Worm (Caenorhabditis elegans) whole organism, L1 larva: Measurements from ENCODE around the gene ets-8.

Source experiments
- C04F5.9 ChIP-seq: sonication (generic microtip); optimal IDR thresholded peaks from 2 replicates; lab custom pipeline; 2016; ENCODE audit warnings: missing genetic modification characterization, missing compliant biosample characterization
- C34B4.2 ChIP-seq: sonication (generic microtip); optimal IDR thresholded peaks from 2 replicates; lab custom pipeline; 2017; ENCODE audit warnings: mild to moderate bottlenecking, missing genetic modification characterization, missing compliant biosample characterization
- F16B12.6 ChIP-seq: fragments of 150-350 bp; optimal IDR thresholded peaks from 2 replicates; lab custom pipeline; 2014; ENCODE audit warnings: missing biosample characterization, missing genetic modification characterization
- Y116A8C.19 ChIP-seq: sonication (generic microtip); optimal IDR thresholded peaks from 2 replicates; lab custom pipeline; 2016; ENCODE audit warnings: missing compliant biosample characterization, missing genetic modification characterization, borderline replicate concordance
- alr-1 ChIP-seq: fragments of 200-800 bp; sonication (Bioruptor generic); optimal IDR thresholded peaks from 2 replicates; lab custom pipeline; 2018; ENCODE audit warnings: borderline replicate concordance, mild to moderate bottlenecking, missing genetic modification characterization, missing compliant biosample characterization
- aly-2 ChIP-seq: fragments of 150-350 bp; optimal IDR thresholded peaks from 2 replicates; lab custom pipeline; 2014; ENCODE audit warnings: missing biosample characterization, missing genetic modification characterization
- blmp-1 ChIP-seq: fragments of 150-350 bp; optimal IDR thresholded peaks from 2 replicates; lab custom pipeline; 2014; ENCODE audit warnings: missing biosample characterization, missing genetic modification characterization
- ceh-63 ChIP-seq: fragments of 200-800 bp; sonication (Bioruptor generic); optimal IDR thresholded peaks from 2 replicates; lab custom pipeline; 2018; ENCODE audit warnings: mild to moderate bottlenecking, missing genetic modification characterization, missing compliant biosample characterization
- ceh-8 ChIP-seq: fragments of 200-800 bp; sonication (Bioruptor generic); optimal IDR thresholded peaks from 2 replicates; lab custom pipeline; 2018; ENCODE audit warnings: mild to moderate bottlenecking, missing genetic modification characterization, moderate library complexity, missing compliant biosample characterization
- ceh-82 ChIP-seq, 3 experiments: fragments of 150-350 bp in 1 of 3; sonication (generic microtip) in 2 of 3; optimal IDR thresholded peaks; 2 replicates each; lab custom pipeline; 2014 to 2017; ENCODE audit warnings: missing biosample characterization in 3 of 3, missing genetic modification characterization in 3 of 3
- ceh-88 ChIP-seq: fragments of 200-800 bp; sonication (Bioruptor generic); IDR thresholded peaks from 2 replicates; pipeline ENCODE4 v1.3.6; 2022; ENCODE audit warnings: missing genetic modification characterization, missing compliant biosample characterization
- ceh-90 ChIP-seq: sonication (generic microtip); optimal IDR thresholded peaks from 2 replicates; lab custom pipeline; 2016; ENCODE audit warnings: missing genetic modification characterization, missing compliant biosample characterization
- ces-1 ChIP-seq: fragments of 150-350 bp; optimal IDR thresholded peaks from 2 replicates; lab custom pipeline; 2014; ENCODE audit warnings: missing biosample characterization, missing genetic modification reagents, missing genetic modification characterization
- dpl-1 ChIP-seq, 3 experiments: fragments of 150-350 bp in 2 of 3; sonication (generic microtip) in 1 of 3; optimal IDR thresholded peaks; 2 replicates each; lab custom pipeline; 2014 to 2017; ENCODE audit warnings: missing biosample characterization in 3 of 3, missing genetic modification characterization in 3 of 3, missing genetic modification reagents in 3 of 3
- dsc-1 ChIP-seq: sonication (generic microtip); optimal IDR thresholded peaks from 2 replicates; lab custom pipeline; 2016; ENCODE audit warnings: mild to moderate bottlenecking, missing genetic modification characterization, missing compliant biosample characterization
- ets-5 ChIP-seq: fragments of 200-800 bp; sonication (Bioruptor generic); IDR thresholded peaks from 2 replicates; pipeline ENCODE4 v1.3.6; 2022; ENCODE audit warnings: missing genetic modification characterization, missing compliant biosample characterization
- fkh-10 ChIP-seq: sonication (generic microtip); optimal IDR thresholded peaks from 2 replicates; lab custom pipeline; 2017; ENCODE audit warnings: missing biosample characterization, missing genetic modification reagents, missing genetic modification characterization
- fkh-4 ChIP-seq: sonication (generic microtip); optimal IDR thresholded peaks from 2 replicates; lab custom pipeline; 2016; ENCODE audit warnings: missing compliant biosample characterization, missing genetic modification characterization, borderline replicate concordance
- fos-1 ChIP-seq: fragments of 150-350 bp; optimal IDR thresholded peaks from 2 replicates; lab custom pipeline; 2014; ENCODE audit warnings: missing biosample characterization, missing genetic modification characterization
- hlh-17 ChIP-seq: fragments of 200-800 bp; sonication (Bioruptor generic); optimal IDR thresholded peaks from 2 replicates; lab custom pipeline; 2018; ENCODE audit warnings: missing genetic modification characterization, mild to moderate bottlenecking, missing compliant biosample characterization, moderate library complexity, borderline replicate concordance
- hpl-2 ChIP-seq: fragments of 150-350 bp; optimal IDR thresholded peaks from 2 replicates; lab custom pipeline; 2014; ENCODE audit warnings: missing biosample characterization, missing genetic modification reagents, missing genetic modification characterization
- lin-13 ChIP-seq: fragments of 150-350 bp; optimal IDR thresholded peaks from 2 replicates; lab custom pipeline; 2014; ENCODE audit warnings: missing biosample characterization, missing genetic modification reagents, missing genetic modification characterization
- lin-35 ChIP-seq, 2 experiments: fragments of 150-350 bp; optimal IDR thresholded peaks; 2 replicates each; lab custom pipeline; 2014; ENCODE audit warnings: missing biosample characterization in 2 of 2, missing genetic modification characterization in 2 of 2, missing genetic modification reagents in 2 of 2
- lir-3 ChIP-seq: sonication (generic microtip); optimal IDR thresholded peaks from 2 replicates; lab custom pipeline; 2016; ENCODE audit warnings: mild to moderate bottlenecking, missing genetic modification characterization, moderate library complexity, missing compliant biosample characterization; ENCODE audit not compliant: poor library complexity
- mab-9 ChIP-seq: fragments of 200-800 bp; sonication (Bioruptor generic); IDR thresholded peaks from 2 replicates; pipeline ENCODE4 v1.3.6; 2022; ENCODE audit warnings: missing genetic modification reagents, missing genetic modification characterization, missing compliant biosample characterization
- mef-2 ChIP-seq: fragments of 150-350 bp; optimal IDR thresholded peaks from 2 replicates; lab custom pipeline; 2014; ENCODE audit warnings: missing biosample characterization, missing genetic modification characterization
- nhr-19 ChIP-seq: fragments of 200-800 bp; sonication (Bioruptor generic); conservative IDR thresholded peaks from 2 replicates; pipeline ENCODE4 v1.3.6; 2022; ENCODE audit warnings: missing genetic modification characterization, missing compliant biosample characterization
- nhr-20 ChIP-seq: sonication (generic microtip); optimal IDR thresholded peaks from 2 replicates; lab custom pipeline; 2016; ENCODE audit warnings: mild to moderate bottlenecking, missing genetic modification characterization, missing compliant biosample characterization
- nhr-237 ChIP-seq: fragments of 150-350 bp; optimal IDR thresholded peaks from 2 replicates; lab custom pipeline; 2014; ENCODE audit warnings: missing biosample characterization, missing genetic modification characterization
- nhr-47 ChIP-seq: sonication (generic microtip); optimal IDR thresholded peaks from 2 replicates; lab custom pipeline; 2016; ENCODE audit warnings: mild to moderate bottlenecking, missing genetic modification characterization, moderate library complexity, missing compliant biosample characterization
- pag-3 ChIP-seq: sonication (generic microtip); optimal IDR thresholded peaks from 2 replicates; lab custom pipeline; 2017; ENCODE audit warnings: missing genetic modification characterization, mild to moderate bottlenecking, missing compliant biosample characterization, antibody characterized with exemption, borderline replicate concordance; ENCODE audit not compliant: insufficient read depth
- rnt-1 ChIP-seq: sonication (generic microtip); optimal IDR thresholded peaks from 2 replicates; lab custom pipeline; 2016; ENCODE audit warnings: mild to moderate bottlenecking, missing genetic modification characterization, moderate library complexity, missing compliant biosample characterization
- snpc-4 ChIP-seq: fragments of 150-350 bp; optimal IDR thresholded peaks from 2 replicates; lab custom pipeline; 2014; ENCODE audit warnings: missing biosample characterization, missing genetic modification characterization
- sox-4 ChIP-seq: sonication (generic microtip); optimal IDR thresholded peaks from 2 replicates; lab custom pipeline; 2016; ENCODE audit warnings: missing genetic modification characterization, missing compliant biosample characterization
- sptf-1 ChIP-seq: fragments of 150-350 bp; optimal IDR thresholded peaks from 2 replicates; lab custom pipeline; 2014; ENCODE audit warnings: missing biosample characterization, missing genetic modification characterization
- swsn-7 ChIP-seq: sonication (generic microtip); optimal IDR thresholded peaks from 2 replicates; lab custom pipeline; 2016; ENCODE audit warnings: missing genetic modification characterization, missing compliant biosample characterization
- tbx-2 ChIP-seq: sonication (generic microtip); optimal IDR thresholded peaks from 2 replicates; lab custom pipeline; 2016; ENCODE audit warnings: missing genetic modification characterization, missing compliant biosample characterization
- tlp-1 ChIP-seq: fragments of 150-350 bp; optimal IDR thresholded peaks from 2 replicates; lab custom pipeline; 2014; ENCODE audit warnings: missing biosample characterization, missing genetic modification characterization
- unc-62 ChIP-seq: fragments of 150-350 bp; optimal IDR thresholded peaks from 2 replicates; lab custom pipeline; 2014; ENCODE audit warnings: missing biosample characterization, missing genetic modification reagents, missing genetic modification characterization
- unc-86 ChIP-seq: sonication (generic microtip); optimal IDR thresholded peaks from 2 replicates; lab custom pipeline; 2016; ENCODE audit warnings: missing genetic modification characterization, missing compliant biosample characterization
- unc-98 ChIP-seq: fragments of 200-800 bp; sonication (Bioruptor generic); IDR thresholded peaks from 2 replicates; pipeline ENCODE4 v1.3.6; 2022; ENCODE audit warnings: missing genetic modification characterization, missing compliant biosample characterization
- vab-15 ChIP-seq: sonication (generic microtip); optimal IDR thresholded peaks from 2 replicates; lab custom pipeline; 2017; ENCODE audit warnings: missing genotype, mild to moderate bottlenecking, missing genetic modification characterization, missing compliant biosample characterization
- ztf-4 ChIP-seq: fragments of 150-350 bp; optimal IDR thresholded peaks from 2 replicates; lab custom pipeline; 2014; ENCODE audit warnings: missing biosample characterization, missing genetic modification characterization

Gene ets-8

DNA sequence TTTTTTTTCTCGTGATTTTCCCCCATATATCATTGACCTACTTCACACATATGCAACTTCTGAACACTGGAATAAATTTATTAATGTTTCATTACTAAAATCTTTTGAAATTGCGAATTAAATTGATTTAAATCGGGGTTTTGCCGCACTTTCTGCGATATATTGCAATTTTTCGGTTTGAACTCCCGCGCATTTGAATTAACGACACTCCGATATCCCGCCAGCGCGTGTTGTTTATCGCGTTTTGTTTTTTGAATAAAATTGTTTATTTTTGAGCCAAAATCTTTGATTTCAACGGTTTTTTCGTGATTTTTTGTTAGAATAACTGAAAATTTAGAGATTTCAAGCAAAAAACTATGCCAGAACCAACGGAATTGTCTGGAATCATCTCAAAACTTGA is 17.4 kb upstream of the ets-8 start, which contains the start of gene Y104H12D.2 (continued):
- TF ChIP-seq hlh-17 (GFP tag; lab: Kevin White, UChicago) (no peak), fkh-10 (GFP tag; lab: Kevin White, UChicago) (no peak), ces-1 (GFP tag; lab: Kevin White, UChicago) (no peak), nhr-19 (GFP tag; lab: Robert Waterston, UW) (no peak), unc-98 (GFP tag; lab: Robert Waterston, UW) (no peak), pag-3 (tag; lab: Kevin White, UChicago) (no peak), aly-2 (tag; lab: Kevin White, UChicago) (no peak), ets-5 (GFP tag; lab: Robert Waterston, UW) (no peak), unc-86 (tag; lab: Kevin White, UChicago) (no peak), swsn-7 (no peak), snpc-4 (no peak), Y116A8C.19 (no peak), blmp-1 (tag; lab: Kevin White, UChicago) (peak; percentile 31), fkh-4 (tag; lab: Kevin White, UChicago) (no peak), C04F5.9 (tag; lab: Kevin White, UChicago) (peak; percentile 38), ceh-82 (tag; optimal IDR thresholded peaks at IDR 0.05; lab: Kevin White, UChicago) (peak in 1 of 3 experiments; percentile 64), C34B4.2 (tag; lab: Kevin White, UChicago) (no peak), dpl-1 (GFP tag; optimal IDR thresholded peaks at IDR 0.05; lab: Kevin White, UChicago) (peak; percentile 88 to 95 (median 94)), F16B12.6 (tag; lab: Kevin White, UChicago) (no peak), tbx-2 (tag; lab: Kevin White, UChicago) (peak; percentile 28), nhr-20 (tag; lab: Kevin White, UChicago) (no peak), mef-2 (tag; lab: Kevin White, UChicago) (no peak), sptf-1 (tag; lab: Kevin White, UChicago) (no peak), ztf-4 (tag; lab: Kevin White, UChicago) (no peak), tlp-1 (tag; lab: Kevin White, UChicago) (no peak), dsc-1 (tag; lab: Kevin White, UChicago) (no peak), ceh-88 (no peak), sox-4 (no peak), fos-1 (tag; lab: Kevin White, UChicago) (no peak), vab-15 (tag; lab: Kevin White, UChicago) (no peak), hpl-2 (GFP tag; lab: Kevin White, UChicago) (no peak), lin-35 (GFP tag; optimal IDR thresholded peaks at IDR 0.05; lab: Kevin White, UChicago) (peak; percentile 95 to 96), ceh-90 (no peak), nhr-237 (tag; lab: Kevin White, UChicago) (no peak), lir-3 (no peak), unc-62 (GFP tag; lab: Kevin White, UChicago) (no peak), ceh-63 (no peak), mab-9 (GFP tag; lab: Robert Waterston, UW) (no peak), ceh-8 (GFP tag; lab: Kevin White, UChicago) (no peak)

DNA sequence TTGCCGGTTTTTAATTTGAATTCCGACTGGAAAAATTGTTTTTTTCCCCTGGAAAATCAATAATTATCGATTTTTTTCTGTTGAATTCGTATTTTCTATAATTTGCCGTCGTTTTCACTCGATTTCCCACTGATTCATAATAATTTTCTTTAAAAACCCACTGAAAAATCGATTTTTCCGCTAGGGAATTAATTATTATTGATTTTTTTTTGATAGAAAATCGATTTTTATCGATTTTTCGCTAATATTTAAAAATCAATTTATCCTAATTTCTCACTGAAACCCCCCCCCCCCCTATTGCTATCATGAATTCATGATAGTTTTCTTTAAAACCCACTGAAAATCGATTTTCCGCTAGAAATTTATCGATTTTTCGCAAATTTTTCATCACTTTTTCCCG is 16.3 kb upstream of the ets-8 start:
- TF ChIP-seq lin-13 (GFP tag; lab: Kevin White, UChicago) = no peak
- no peak for TF ChIP-seq ztf-4 (tag; lab: Kevin White, UChicago)
- no peak for TF ChIP-seq rnt-1 (tag; lab: Kevin White, UChicago)
- no peak for TF ChIP-seq Y116A8C.19
- TF ChIP-seq dsc-1 (tag; lab: Kevin White, UChicago) = no peak
- TF ChIP-seq nhr-47 (tag; lab: Kevin White, UChicago) = no peak
- no peak for TF ChIP-seq fos-1 (tag; lab: Kevin White, UChicago)
- no peak for TF ChIP-seq ceh-82 (tag; optimal IDR thresholded peaks at IDR 0.05; lab: Kevin White, UChicago)
- TF ChIP-seq alr-1 (tag; lab: Kevin White, UChicago) = no peak
- no peak for TF ChIP-seq mef-2 (tag; lab: Kevin White, UChicago)
- no peak for TF ChIP-seq ceh-8 (GFP tag; lab: Kevin White, UChicago)
